Worm (Caenorhabditis elegans): ENCODE measurements around the gene Y45F10D.14.

The Y45F10D.14 gene

ce11 chrIV:13786690-13787089 lies 20.9 kb downstream of the Y45F10D.14 start, which contains the start of gene icap-1:
icap-1 (minus strand) TSS chrIV:13786961.
- TF ChIP-seq dmd-8 (GFP tag; IDR thresholded peaks at IDR 0.05) = no peak
- TF ChIP-seq tag-97 (GFP tag; IDR thresholded peaks at IDR 0.05) = no peak
- TF ChIP-seq F37D6.2 (tag; optimal IDR thresholded peaks at IDR 0.05) = no peak
- TF ChIP-seq nhr-41 (GFP tag; IDR thresholded peaks at IDR 0.05) = no peak
- TF ChIP-seq cey-2 (tag; optimal IDR thresholded peaks at IDR 0.05; ENCODE audit: borderline replicate concordance, insufficient read depth) = no peak
- no peak for TF ChIP-seq ZK546.5 (tag; optimal IDR thresholded peaks at IDR 0.05)
- TF ChIP-seq ztf-7 (tag; optimal IDR thresholded peaks at IDR 0.05) = peak; percentile 50
- no peak for TF ChIP-seq zfp-3 (GFP tag; conservative IDR thresholded peaks at IDR 0.05)
- no peak for TF ChIP-seq Y105C5A.15 (GFP tag; IDR thresholded peaks at IDR 0.05)
- no peak for TF ChIP-seq hif-1 (tag; optimal IDR thresholded peaks at IDR 0.05)
- no peak for TF ChIP-seq lin-29 (GFP tag; IDR thresholded peaks at IDR 0.05)
- peak in 1 of 2 experiments; percentile 47 for TF ChIP-seq lsy-2 (tag; optimal IDR thresholded peaks at IDR 0.05)
- no peak for TF ChIP-seq F44E2.7 (GFP tag; IDR thresholded peaks at IDR 0.05)
- peak; percentile 64 for TF ChIP-seq dve-1 (tag; optimal IDR thresholded peaks at IDR 0.05; ENCODE audit: insufficient read depth)
- no peak for TF ChIP-seq tra-1 (GFP tag; IDR thresholded peaks at IDR 0.05)
- no peak for TF ChIP-seq Y5F2A.4 (GFP tag; optimal IDR thresholded peaks at IDR 0.05)
- no peak for TF ChIP-seq php-3 (GFP tag; IDR thresholded peaks at IDR 0.05)
- peak; percentile 68 for TF ChIP-seq pqm-1 (tag; optimal IDR thresholded peaks at IDR 0.05)
- TF ChIP-seq daf-16 (GFP tag; optimal IDR thresholded peaks at IDR 0.05) = no peak
- TF ChIP-seq daf-16 (tag; optimal IDR thresholded peaks at IDR 0.05) = peak; percentile 41
- no peak for TF ChIP-seq F26F4.8 (GFP tag; conservative IDR thresholded peaks at IDR 0.05)
- no peak for TF ChIP-seq set-16 (GFP tag; IDR thresholded peaks at IDR 0.05)
- TF ChIP-seq nhr-48 (tag; optimal IDR thresholded peaks at IDR 0.05) = no peak
- TF ChIP-seq madf-9 (GFP tag; conservative IDR thresholded peaks at IDR 0.05) = no peak
- TF ChIP-seq mep-1 (tag; optimal IDR thresholded peaks at IDR 0.05) = peak; percentile 15
- TF ChIP-seq mes-2 (tag; optimal IDR thresholded peaks at IDR 0.05; ENCODE audit: poor library complexity, severe bottlenecking) = peak; percentile 59
- TF ChIP-seq ceh-32 (tag; optimal IDR thresholded peaks at IDR 0.05; ENCODE audit: poor library complexity) = no peak
- TF ChIP-seq mdl-1 (tag; optimal IDR thresholded peaks at IDR 0.05) = no peak
- no peak for TF ChIP-seq ceh-44 (GFP tag; IDR thresholded peaks at IDR 0.05)
- TF ChIP-seq unc-130 (GFP tag; optimal IDR thresholded peaks at IDR 0.05) = no peak

ce11 chrIV:13785545-13785944 lies 22.1 kb downstream of the Y45F10D.14 start, which contains the start of gene lact-9:
lact-9 (minus strand) TSS chrIV:13785645.
- no peak for TF ChIP-seq nhr-237 (tag; optimal IDR thresholded peaks at IDR 0.05)
- TF ChIP-seq ZK337.2 (GFP tag; IDR thresholded peaks at IDR 0.05) = no peak
- no peak for TF ChIP-seq unc-39 (tag; optimal IDR thresholded peaks at IDR 0.05)
- TF ChIP-seq spr-3 (GFP tag; optimal IDR thresholded peaks at IDR 0.05) = no peak
- no peak for TF ChIP-seq daf-19 (GFP tag; conservative IDR thresholded peaks at IDR 0.05)
- no peak for TF ChIP-seq arid-1 (GFP tag; conservative IDR thresholded peaks at IDR 0.05)
- no peak for TF ChIP-seq zip-11 (GFP tag; IDR thresholded peaks at IDR 0.05)
- TF ChIP-seq pha-4 (GFP tag; IDR thresholded peaks at IDR 0.05) = no peak
- no peak for TF ChIP-seq pha-4 (tag; optimal IDR thresholded peaks at IDR 0.05)
- no peak for TF ChIP-seq mdl-1 (tag; optimal IDR thresholded peaks at IDR 0.05)
- TF ChIP-seq aha-1 (tag) = no peak
- TF ChIP-seq lim-7 (GFP tag; IDR thresholded peaks at IDR 0.05) = no peak
- TF ChIP-seq nhr-48 (tag; optimal IDR thresholded peaks at IDR 0.05) = no peak
- no peak for TF ChIP-seq nhr-11 (tag; optimal IDR thresholded peaks at IDR 0.05)
- no peak for TF ChIP-seq fos-1 (tag; optimal IDR thresholded peaks at IDR 0.05)
- TF ChIP-seq attf-4 (tag; optimal IDR thresholded peaks at IDR 0.05) = no peak
- no peak for TF ChIP-seq sdz-12 (GFP tag; optimal IDR thresholded peaks at IDR 0.05)
- no peak for TF ChIP-seq nhr-10 (tag; optimal IDR thresholded peaks at IDR 0.05)
- no peak for TF ChIP-seq ceh-28 (tag; optimal IDR thresholded peaks at IDR 0.05)
